Fruit fly (Drosophila melanogaster) S2 (cell line): ENCODE data around the gene CG31975.

Experiments used
- CG8478 ChIP-seq: fragments of >200 bp; optimal IDR thresholded peaks from 2 replicates; lab custom pipeline; 2018
- CTCF ChIP-seq, 2 experiments: fragments of >200 bp; optimal IDR thresholded peaks; 2 replicates each; lab custom pipeline; 2018

DNA sequence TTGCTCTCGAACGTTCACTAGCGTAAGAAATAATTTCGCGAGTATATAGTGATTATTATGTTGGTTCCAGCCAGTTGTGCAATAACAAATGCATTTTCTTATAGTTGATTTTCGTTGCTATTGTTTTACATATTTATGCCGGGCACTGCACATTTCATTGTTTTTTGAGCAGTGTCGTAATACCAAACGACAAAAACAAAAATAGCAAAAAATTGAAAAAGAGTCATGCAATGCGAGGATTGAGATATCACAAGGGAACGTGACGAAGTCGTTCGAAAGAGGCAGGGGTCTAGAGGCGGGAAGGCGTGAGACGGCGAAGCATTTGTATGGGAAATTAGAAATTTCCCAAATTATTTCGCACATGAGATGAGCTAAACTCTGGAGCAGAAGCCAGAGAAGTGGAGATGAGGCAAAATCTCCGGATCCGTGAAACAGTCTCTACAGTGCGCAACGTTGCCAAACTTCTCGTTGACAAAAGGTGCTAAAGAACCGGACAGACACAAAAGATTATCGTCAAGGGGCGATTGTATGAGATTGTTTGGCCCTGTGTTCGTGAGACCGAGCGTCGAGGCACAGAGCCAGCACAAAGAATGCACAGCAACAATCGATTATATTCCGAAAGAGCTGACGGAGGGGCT, 24.6 kb upstream of the CG31975 start:
- TF ChIP-seq CTCF (optimal IDR thresholded peaks at IDR 0.05; lab: Kevin White, UChicago): no peak
- no peak for TF ChIP-seq CG8478
